Worm (Caenorhabditis elegans) whole organism, young adult: ENCODE measurements around the gene fbxa-111.

Experiments used
- D2030.7 ChIP-seq: fragments of 200-800 bp; sonication (Bioruptor generic); IDR thresholded peaks from 2 replicates; pipeline ENCODE4 v1.3.6; 2022; ENCODE audit warnings: missing genetic modification reagents, missing genetic modification characterization, missing compliant biosample characterization
- atf-7 ChIP-seq: sonication (generic microtip); optimal IDR thresholded peaks from 2 replicates; lab custom pipeline; 2017; ENCODE audit warnings: mild to moderate bottlenecking, missing genetic modification characterization, missing compliant biosample characterization
- ceh-58 ChIP-seq: fragments of 200-800 bp; sonication (Bioruptor generic); IDR thresholded peaks from 2 replicates; pipeline ENCODE4 v1.3.6; 2022; ENCODE audit warnings: missing genetic modification characterization, missing compliant biosample characterization
- ceh-79 ChIP-seq: sonication (generic microtip); optimal IDR thresholded peaks from 2 replicates; lab custom pipeline; 2017; ENCODE audit warnings: mild to moderate bottlenecking, missing genetic modification characterization, missing compliant biosample characterization
- ceh-91 ChIP-seq: fragments of 200-800 bp; sonication (Bioruptor generic); IDR thresholded peaks from 2 replicates; pipeline ENCODE4 v1.3.6; 2022; ENCODE audit warnings: missing genetic modification reagents, missing genetic modification characterization, missing compliant biosample characterization
- egl-18 ChIP-seq: fragments of 200-800 bp; sonication (Bioruptor generic); IDR thresholded peaks from 2 replicates; pipeline ENCODE4 v1.3.6; 2022; ENCODE audit warnings: missing genetic modification reagents, missing genetic modification characterization, missing compliant biosample characterization
- hsf-1 ChIP-seq: fragments of 200-800 bp; sonication (Bioruptor generic); IDR thresholded peaks from 2 replicates; pipeline ENCODE4 v1.3.6; 2022; ENCODE audit warnings: missing genetic modification reagents, missing genetic modification characterization, missing compliant biosample characterization
- let-607 ChIP-seq, 2 experiments: fragments of 200-800 bp in 1 of 2; sonication (Bioruptor generic) in 1 of 2; sonication (generic microtip) in 1 of 2; optimal IDR thresholded peaks; 2 replicates each; lab custom pipeline; 2016 to 2018; ENCODE audit warnings: mild to moderate bottlenecking in 2 of 2, missing compliant biosample characterization in 2 of 2, missing genetic modification characterization in 2 of 2, moderate library complexity in 2 of 2, missing genotype in 1 of 2
- lin-26 ChIP-seq: fragments of 200-800 bp; sonication (Bioruptor generic); IDR thresholded peaks from 2 replicates; pipeline ENCODE4 v1.3.6; 2022; ENCODE audit warnings: missing genetic modification reagents, missing genetic modification characterization, missing compliant biosample characterization
- nfya-1 ChIP-seq: sonication (generic microtip); optimal IDR thresholded peaks from 2 replicates; lab custom pipeline; 2017; ENCODE audit warnings: antibody characterized with exemption, missing compliant biosample characterization, missing genetic modification characterization, borderline replicate concordance; ENCODE audit not compliant: insufficient read depth
- nhr-120 ChIP-seq: fragments of 200-800 bp; sonication (Bioruptor generic); IDR thresholded peaks from 2 replicates; pipeline ENCODE4 v1.3.6; 2022; ENCODE audit warnings: missing genetic modification characterization, missing compliant biosample characterization
- somi-1 ChIP-seq: fragments of 200-800 bp; sonication (Bioruptor generic); optimal IDR thresholded peaks from 2 replicates; lab custom pipeline; 2018; ENCODE audit warnings: mild to moderate bottlenecking, missing genetic modification characterization, missing compliant biosample characterization
- sptf-2 ChIP-seq: fragments of 200-800 bp; sonication (Bioruptor generic); optimal IDR thresholded peaks from 2 replicates; lab custom pipeline; 2018; ENCODE audit warnings: mild to moderate bottlenecking, missing genetic modification characterization, missing compliant biosample characterization
- tbx-9 ChIP-seq: sonication (generic microtip); optimal IDR thresholded peaks from 2 replicates; lab custom pipeline; 2016; ENCODE audit warnings: borderline replicate concordance, missing genetic modification characterization, inconsistent platforms, missing compliant biosample characterization
- ztf-6 ChIP-seq: fragments of 200-800 bp; sonication (Bioruptor generic); IDR thresholded peaks from 2 replicates; pipeline ENCODE4 v1.3.6; 2022; ENCODE audit warnings: missing genetic modification reagents, missing genetic modification characterization, missing compliant biosample characterization

The fbxa-111 gene

DNA sequence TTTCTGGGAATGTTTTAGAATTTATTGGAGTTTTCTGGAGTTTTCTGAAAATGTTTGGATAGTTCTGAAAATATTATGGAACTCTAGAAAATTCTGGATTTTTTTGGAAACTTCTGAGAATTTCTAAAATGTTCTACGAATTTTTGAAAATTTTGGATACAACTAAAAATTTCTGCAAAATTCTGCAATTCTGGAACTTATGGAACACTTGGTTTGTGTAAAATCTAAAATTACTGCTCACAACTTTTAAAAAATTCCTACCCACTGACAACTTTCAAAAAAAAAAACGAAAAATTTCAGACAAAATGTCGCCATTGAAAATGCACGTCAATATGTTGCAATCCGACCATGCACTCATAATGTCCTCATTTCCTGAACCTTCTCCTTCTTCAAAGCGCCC lies 44.9 kb downstream of the fbxa-111 start, which contains the start of gene nhr-262:
nhr-262 (plus strand) TSS at position 301 of the 400 bp plus-strand sequence.
- TF ChIP-seq ceh-91, result no peak
- no peak for TF ChIP-seq ceh-58 (GFP tag; lab: Robert Waterston, UW)
- no peak for TF ChIP-seq ztf-6 (GFP tag; lab: Robert Waterston, UW)
- TF ChIP-seq sptf-2 (GFP tag; lab: Kevin White, UChicago), result no peak
- TF ChIP-seq D2030.7 (GFP tag; lab: Robert Waterston, UW), result no peak
- TF ChIP-seq hsf-1 (GFP tag; lab: Robert Waterston, UW), result no peak
- TF ChIP-seq lin-26, result no peak
- TF ChIP-seq nfya-1 (tag; lab: Kevin White, UChicago), result no peak
- no peak for TF ChIP-seq tbx-9

ce11 chrV:16902726-16903125 lies 46.8 kb downstream of the fbxa-111 start, which contains the start of gene srd-68:
TSS of gene srd-68 (minus strand) at chrV:16902826.
- no peak for TF ChIP-seq let-607 (tag; optimal IDR thresholded peaks at IDR 0.05; lab: Kevin White, UChicago)
- TF ChIP-seq, all 124 proteins: peak for 0

DNA sequence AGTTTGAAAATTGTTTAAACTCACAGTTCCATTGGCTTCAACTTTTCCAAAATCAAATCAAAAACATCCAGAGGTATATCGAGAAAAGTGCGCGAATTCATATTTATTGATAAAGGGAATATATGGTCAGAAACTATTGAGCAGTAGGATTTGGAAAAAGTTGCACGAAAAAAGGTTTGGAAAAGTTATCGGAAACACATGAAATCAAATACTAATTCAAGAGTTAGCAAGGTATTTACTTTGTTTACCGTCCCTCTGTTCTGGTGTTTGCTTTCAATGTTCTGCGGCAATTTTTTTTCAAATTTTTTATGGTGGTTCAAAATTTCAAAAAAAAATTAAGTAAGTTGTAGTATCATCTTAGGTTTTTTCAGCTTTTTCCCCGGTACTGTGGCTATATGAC lies 50.2 kb downstream of the fbxa-111 start, which contains the start of gene fbxa-45:
fbxa-45 (minus strand) TSS at position 101 of the 400 bp plus-strand sequence.
- no peak for TF ChIP-seq ceh-79 (tag; lab: Kevin White, UChicago)
- no peak for TF ChIP-seq atf-7 (tag; lab: Kevin White, UChicago)
- 0 out of 2 replicates have a peak, but pooled peaks have one; percentile 26 for TF ChIP-seq egl-18
- no peak for TF ChIP-seq nhr-120 (GFP tag; lab: Robert Waterston, UW)
- no peak for TF ChIP-seq somi-1 (GFP tag; lab: Kevin White, UChicago)
- no peak for TF ChIP-seq ztf-6 (GFP tag; lab: Robert Waterston, UW)
